Worm (Caenorhabditis elegans): Measurements from ENCODE around the gene moma-1.

ce11 chrIII:825256-825655 is 26.9 kb downstream of the moma-1 start:
- TF ChIP-seq T22C8.4 (GFP tag; IDR thresholded peaks at IDR 0.05) = no peak
- no peak for TF ChIP-seq ztf-23 (GFP tag; IDR thresholded peaks at IDR 0.05)
- TF ChIP-seq flt-1 (GFP tag; IDR thresholded peaks at IDR 0.05) = no peak
- TF ChIP-seq tab-1 (GFP tag; IDR thresholded peaks at IDR 0.05) = no peak
- no peak for TF ChIP-seq cog-1 (tag; optimal IDR thresholded peaks at IDR 0.05)
- TF ChIP-seq klf-2 (GFP tag; conservative IDR thresholded peaks at IDR 0.05) = no peak
- no peak for TF ChIP-seq ztf-29 (GFP tag; IDR thresholded peaks at IDR 0.05)
- no peak for TF ChIP-seq ref-1 (GFP tag; conservative IDR thresholded peaks at IDR 0.05)

Data from whole organism, midembryonic.